Worm (Caenorhabditis elegans) whole organism, late embryonic: ENCODE measurements around the gene fbxa-86.

ENCODE experiments used
- ceh-6 ChIP-seq: fragments of 200-800 bp; sonication (Bioruptor generic); optimal IDR thresholded peaks from 2 replicates; lab custom pipeline; 2018; ENCODE audit warnings: mild to moderate bottlenecking, missing genetic modification characterization, missing compliant biosample characterization
- ceh-9 ChIP-seq: sonication (generic microtip); optimal IDR thresholded peaks from 2 replicates; lab custom pipeline; 2016; ENCODE audit warnings: mild to moderate bottlenecking, missing genetic modification characterization, inconsistent platforms, missing compliant biosample characterization
- che-1 ChIP-seq: sonication (generic microtip); optimal IDR thresholded peaks from 2 replicates; lab custom pipeline; 2016; ENCODE audit warnings: mild to moderate bottlenecking, missing genetic modification characterization, missing compliant biosample characterization
- ets-4 ChIP-seq: sonication (generic microtip); optimal IDR thresholded peaks from 2 replicates; lab custom pipeline; 2016; ENCODE audit warnings: missing genetic modification characterization, missing compliant biosample characterization
- hlh-30 ChIP-seq: sonication (generic microtip); optimal IDR thresholded peaks from 2 replicates; lab custom pipeline; 2017; ENCODE audit warnings: antibody characterized with exemption, missing genetic modification characterization, missing compliant biosample characterization; ENCODE audit not compliant: insufficient read depth
- nfya-1 ChIP-seq: sonication (generic microtip); optimal IDR thresholded peaks from 2 replicates; lab custom pipeline; 2017; ENCODE audit warnings: missing genetic modification characterization, mild to moderate bottlenecking, missing compliant biosample characterization, antibody characterized with exemption, moderate library complexity
- pax-1 ChIP-seq: fragments of 150-350 bp; optimal IDR thresholded peaks from 2 replicates; lab custom pipeline; 2014; ENCODE audit warnings: missing biosample characterization, missing genetic modification characterization
- pqm-1 ChIP-seq: sonication (generic microtip); optimal IDR thresholded peaks from 2 replicates; lab custom pipeline; 2016; ENCODE audit warnings: missing genetic modification characterization, missing compliant biosample characterization
- rnt-1 ChIP-seq: sonication (generic microtip); optimal IDR thresholded peaks from 2 replicates; lab custom pipeline; 2016; ENCODE audit warnings: missing genetic modification characterization, missing compliant biosample characterization
- sdc-2 ChIP-seq: sonication (generic microtip); optimal IDR thresholded peaks from 2 replicates; lab custom pipeline; 2016; ENCODE audit warnings: missing genotype, missing genetic modification characterization, missing compliant biosample characterization
- unc-3 ChIP-seq, 2 experiments: fragments of 200-800 bp in 1 of 2; sonication (Bioruptor generic) in 1 of 2; sonication (generic microtip) in 1 of 2; conservative IDR thresholded peaks in 1 of 2; optimal IDR thresholded peaks in 1 of 2; 2 replicates each; pipeline versions ENCODE4 v1.3.6 to Lab custom; 2016 to 2022; ENCODE audit warnings: missing compliant biosample characterization in 2 of 2, missing genetic modification characterization in 2 of 2, missing genetic modification reagents in 1 of 2
- unc-55 ChIP-seq: sonication (generic microtip); optimal IDR thresholded peaks from 2 replicates; lab custom pipeline; 2017; ENCODE audit warnings: missing biosample characterization, missing genetic modification reagents, missing genetic modification characterization
- ztf-16 ChIP-seq: sonication (generic microtip); optimal IDR thresholded peaks from 2 replicates; lab custom pipeline; 2017; ENCODE audit warnings: missing genetic modification characterization, missing compliant biosample characterization

The fbxa-86 gene

DNA sequence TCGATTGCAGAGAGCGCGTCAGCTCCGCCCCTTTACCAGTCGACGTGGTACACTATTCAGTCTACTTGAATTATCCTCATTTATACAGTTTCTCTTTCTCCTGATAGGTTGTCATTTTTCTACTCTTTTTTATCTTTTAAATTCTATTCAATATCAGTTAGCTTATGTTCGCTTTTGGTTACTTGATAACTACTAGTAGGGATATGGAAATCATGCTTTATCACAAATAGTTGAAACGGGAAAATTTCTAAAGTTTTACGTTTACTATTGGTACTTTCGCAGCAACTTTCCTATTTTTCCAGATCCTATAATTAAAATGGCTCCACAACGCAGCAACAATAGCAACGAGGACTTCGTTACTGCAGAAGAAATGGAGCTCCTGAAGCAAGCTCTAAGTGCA lies 48.2 kb downstream of the fbxa-86 start, which contains the start of gene sgnh-1:
Gene sgnh-1 (plus strand): TSS at position 301 of the 400 bp plus-strand sequence.
- no peak for TF ChIP-seq ceh-6 (GFP tag; lab: Kevin White, UChicago)

DNA sequence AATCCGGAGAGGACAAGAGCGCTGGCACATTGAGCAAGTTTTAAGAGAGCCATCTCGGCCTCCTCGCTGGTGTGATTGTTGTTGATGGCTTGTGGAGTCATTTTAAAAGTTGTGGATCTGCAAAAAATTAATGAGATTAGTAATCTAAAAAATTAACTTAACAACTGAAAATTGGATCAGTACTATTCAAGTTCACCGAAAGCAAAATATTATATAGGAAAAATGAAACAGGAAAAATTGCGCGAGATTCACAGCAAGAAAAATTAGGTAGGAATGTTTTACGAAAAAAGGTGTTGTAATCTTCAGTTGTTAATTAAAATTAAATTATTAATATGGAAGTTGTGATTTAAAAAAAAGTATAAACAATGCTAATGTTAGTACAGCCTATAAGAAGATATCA lies 50.6 kb downstream of the fbxa-86 start, which contains the start of gene T08B6.1:
Gene T08B6.1 (minus strand): TSS at position 101 of the 400 bp plus-strand sequence.
- TF ChIP-seq rnt-1 (tag; lab: Kevin White, UChicago), result no peak
- TF ChIP-seq hlh-30 (tag; lab: Kevin White, UChicago), result no peak
- no peak for TF ChIP-seq unc-55 (GFP tag; lab: Kevin White, UChicago)
- TF ChIP-seq sdc-2, result no peak
- TF ChIP-seq che-1 (tag; lab: Kevin White, UChicago), result no peak
- no peak for TF ChIP-seq pax-1
- TF ChIP-seq pqm-1 (tag; lab: Kevin White, UChicago), result no peak
- TF ChIP-seq unc-3 (GFP tag; conservative IDR thresholded peaks at IDR 0.05; lab: Robert Waterston, UW), result no peak
- no peak for TF ChIP-seq unc-3 (tag; optimal IDR thresholded peaks at IDR 0.05; lab: Kevin White, UChicago)
- no peak for TF ChIP-seq ceh-9 (tag; lab: Kevin White, UChicago)
- TF ChIP-seq nfya-1 (tag; lab: Kevin White, UChicago), result no peak
- no peak for TF ChIP-seq ets-4 (tag; lab: Kevin White, UChicago)
- TF ChIP-seq ztf-16, result no peak
